Fruit fly (Drosophila melanogaster): ENCODE data around the gene CG10098.

CG10098 gene

dm6 chr3R:7090337-7090830, 34.0 kb upstream of the CG10098 start (continued):
- TF ChIP-seq onecut (GFP tag; IDR thresholded peaks at IDR 0.05) (peak; percentile 35; the same call in 1 of the 2 replicates), cas (GFP tag; IDR thresholded peaks at IDR 0.05) (no peak), CG9817 (tag; optimal IDR thresholded peaks at IDR 0.05) (no peak), lilli (GFP tag; optimal IDR thresholded peaks at IDR 0.05) (no peak), CG16815 (GFP tag; optimal IDR thresholded peaks at IDR 0.05) (no peak), dmrt11E (tag; optimal IDR thresholded peaks at IDR 0.05) (no peak), CG6272 (GFP tag; IDR thresholded peaks at IDR 0.05) (no peak), CG33213 (GFP tag; optimal IDR thresholded peaks at IDR 0.05) (no peak), CG8924 (tag; optimal IDR thresholded peaks at IDR 0.05) (no peak), CG3407 (GFP tag; optimal IDR thresholded peaks at IDR 0.05) (no peak), Dek (tag; optimal IDR thresholded peaks at IDR 0.05) (no peak), Sry-δ (GFP tag; optimal IDR thresholded peaks at IDR 0.05) (no peak), Max (GFP tag; optimal IDR thresholded peaks at IDR 0.05) (no peak), az2 (GFP tag; optimal IDR thresholded peaks at IDR 0.05) (no peak), Atf6 (GFP tag; IDR thresholded peaks at IDR 0.05) (0 out of 2 replicates have a peak, but pooled peaks have one; percentile 7), CkIIα-i1 (GFP tag; IDR thresholded peaks at IDR 0.05) (no peak), ATbp (GFP tag; optimal IDR thresholded peaks at IDR 0.05) (no peak), crc (GFP tag; optimal IDR thresholded peaks at IDR 0.05) (no peak), Six4 (GFP tag; optimal IDR thresholded peaks at IDR 0.05) (no peak), D19A (tag; optimal IDR thresholded peaks at IDR 0.05) (no peak), pan (optimal IDR thresholded peaks at IDR 0.05) (no peak), pan (GFP tag; optimal IDR thresholded peaks at IDR 0.05 in 1 of 2, IDR thresholded peaks at IDR 0.05 in 1 of 2) (no peak), kay (GFP tag; optimal IDR thresholded peaks at IDR 0.05) (no peak), HLH4C (GFP tag; IDR thresholded peaks at IDR 0.05; ENCODE audit: partially characterized antibody) (no peak), vfl (GFP tag; optimal IDR thresholded peaks at IDR 0.05) (no peak), CG30403 (GFP tag; optimal IDR thresholded peaks at IDR 0.05) (no peak), pb (GFP tag; optimal IDR thresholded peaks at IDR 0.05) (no peak), dmrt99B (tag; optimal IDR thresholded peaks at IDR 0.05) (no peak), grau (tag; optimal IDR thresholded peaks at IDR 0.05) (no peak), Hr39 (optimal IDR thresholded peaks at IDR 0.05) (no peak), nmo (GFP tag; optimal IDR thresholded peaks at IDR 0.05) (no peak), crp (GFP tag; optimal IDR thresholded peaks at IDR 0.05) (no peak), Med (GFP tag) (no peak), unc-4 (GFP tag; IDR thresholded peaks at IDR 0.05; ENCODE audit: partially characterized antibody) (no peak), oc (tag; optimal IDR thresholded peaks at IDR 0.05) (no peak), CG4820 (GFP tag; optimal IDR thresholded peaks at IDR 0.05) (no peak), CG31224 (GFP tag; IDR thresholded peaks at IDR 0.05) (no peak), CG1792 (GFP tag; optimal IDR thresholded peaks at IDR 0.05) (no peak), gcm (GFP tag; optimal IDR thresholded peaks at IDR 0.05) (no peak), CG7839 (tag; optimal IDR thresholded peaks at IDR 0.05) (no peak), Aef1 (GFP tag; IDR thresholded peaks at IDR 0.05) (no peak), fd3F (GFP tag; optimal IDR thresholded peaks at IDR 0.05) (no peak), dm (GFP tag; optimal IDR thresholded peaks at IDR 0.05) (no peak), CG18011 (GFP tag; optimal IDR thresholded peaks at IDR 0.05) (no peak), odd (GFP tag; optimal IDR thresholded peaks at IDR 0.05) (no peak), CG34376 (GFP tag; optimal IDR thresholded peaks at IDR 0.05) (no peak), zfh1 (GFP tag; IDR thresholded peaks at IDR 0.05) (no peak), CG12942 (GFP tag; optimal IDR thresholded peaks at IDR 0.05) (no peak), Gug (GFP tag; IDR thresholded peaks at IDR 0.05) (no peak), pita (GFP tag; optimal IDR thresholded peaks at IDR 0.05) (no peak), CG12071 (GFP tag; optimal IDR thresholded peaks at IDR 0.05) (no peak), Sry-β (GFP tag; optimal IDR thresholded peaks at IDR 0.05) (no peak)
